Fruit fly (Drosophila melanogaster) whole organism, pupa: Measurements from ENCODE around the gene S.

Experiments
- CG10348 ChIP-seq: fragments of 200-800 bp; sonication (Bioruptor generic); IDR thresholded peaks from 2 replicates; pipeline ENCODE4 v1.3.6; 2022; ENCODE audit warnings: missing biosample characterization, missing genetic modification characterization
- CG12605 ChIP-seq: fragments of 200-800 bp; sonication (Bioruptor generic); IDR thresholded peaks from 2 replicates; pipeline ENCODE4 v1.3.6; 2022; ENCODE audit warnings: missing biosample characterization, missing genetic modification characterization
- CG13204 ChIP-seq: fragments of 200-800 bp; sonication (Bioruptor generic); optimal IDR thresholded peaks from 2 replicates; lab custom pipeline; 2018; ENCODE audit warnings: missing biosample characterization, mild to moderate bottlenecking, missing genetic modification characterization, moderate library complexity
- CG14655 ChIP-seq: fragments of 200-800 bp; sonication (Bioruptor generic); optimal IDR thresholded peaks from 3 replicates; lab custom pipeline; 2017; ENCODE audit warnings: mild to moderate bottlenecking, missing biosample characterization, missing genetic modification reagents, missing genetic modification characterization
- CG15710 ChIP-seq: fragments of 200-800 bp; sonication (Bioruptor generic); optimal IDR thresholded peaks from 2 replicates; lab custom pipeline; 2018; ENCODE audit warnings: missing biosample characterization, mild to moderate bottlenecking, missing genetic modification characterization, moderate library complexity
- CG17806 ChIP-seq: fragments of 200-800 bp; sonication (Bioruptor generic); optimal IDR thresholded peaks from 2 replicates; lab custom pipeline; 2018; ENCODE audit warnings: missing biosample characterization, mild to moderate bottlenecking, missing genetic modification characterization, moderate library complexity
- CG32121 ChIP-seq: fragments of 200-800 bp; sonication (Bioruptor generic); IDR thresholded peaks from 2 replicates; pipeline ENCODE4 v1.3.6; 2022; ENCODE audit warnings: missing biosample characterization, missing genetic modification characterization
- CG34367 ChIP-seq: fragments of 200-800 bp; sonication (Bioruptor generic); optimal IDR thresholded peaks from 2 replicates; lab custom pipeline; 2018; ENCODE audit warnings: missing biosample characterization, mild to moderate bottlenecking, missing genetic modification characterization
- CG4496 ChIP-seq: fragments of 200-800 bp; sonication (Bioruptor generic); IDR thresholded peaks from 3 replicates; pipeline ENCODE4 v1.3.6; 2022; ENCODE audit warnings: missing biosample characterization, missing genetic modification characterization
- CG8159 ChIP-seq: fragments of 200-800 bp; sonication (Bioruptor generic); optimal IDR thresholded peaks from 3 replicates; lab custom pipeline; 2018; ENCODE audit warnings: missing biosample characterization, mild to moderate bottlenecking, missing genetic modification characterization, moderate library complexity
- CG8301 ChIP-seq: fragments of 200-800 bp; sonication (Bioruptor generic); optimal IDR thresholded peaks from 2 replicates; lab custom pipeline; 2018; ENCODE audit warnings: missing biosample characterization, mild to moderate bottlenecking, missing genetic modification characterization
- CG9948 ChIP-seq: fragments of 200-800 bp; sonication (Bioruptor generic); optimal IDR thresholded peaks from 2 replicates; lab custom pipeline; 2018; ENCODE audit warnings: missing biosample characterization, mild to moderate bottlenecking, missing genetic modification characterization, moderate library complexity
- D1 ChIP-seq: fragments of 200-800 bp; sonication (Bioruptor generic); optimal IDR thresholded peaks from 2 replicates; lab custom pipeline; 2018; ENCODE audit warnings: missing biosample characterization, mild to moderate bottlenecking, missing genetic modification characterization, moderate library complexity
- EcR ChIP-seq: fragments of 200-800 bp; sonication (Bioruptor generic); optimal IDR thresholded peaks from 3 replicates; lab custom pipeline; 2019; ENCODE audit warnings: missing biosample characterization, missing genetic modification characterization, mild to moderate bottlenecking, moderate library complexity, missing genetic modification reagents
- Ets98B ChIP-seq: fragments of 200-800 bp; sonication (Bioruptor generic); IDR thresholded peaks from 2 replicates; pipeline ENCODE4 v1.3.6; 2022; ENCODE audit warnings: missing biosample characterization, missing genetic modification characterization
- Pif1A ChIP-seq: fragments of 200-800 bp; sonication (Bioruptor generic); optimal IDR thresholded peaks from 3 replicates; lab custom pipeline; 2016; ENCODE audit warnings: missing biosample characterization, missing genetic modification characterization
- Pif1B ChIP-seq: fragments of 200-800 bp; sonication (Bioruptor generic); optimal IDR thresholded peaks from 3 replicates; lab custom pipeline; 2016; ENCODE audit warnings: missing biosample characterization, missing genetic modification characterization
- Snoo ChIP-seq: fragments of 200-800 bp; sonication (Bioruptor generic); optimal IDR thresholded peaks from 3 replicates; lab custom pipeline; 2017; ENCODE audit warnings: missing biosample characterization, mild to moderate bottlenecking, missing genetic modification characterization, inconsistent platforms
- fd96Ca ChIP-seq: fragments of 200-800 bp; sonication (Bioruptor generic); IDR thresholded peaks from 3 replicates; pipeline ENCODE4 v1.3.6; 2022; ENCODE audit warnings: missing biosample characterization, missing genetic modification characterization
- gl ChIP-seq: fragments of 200-800 bp; sonication (Bioruptor generic); optimal IDR thresholded peaks from 2 replicates; lab custom pipeline; 2018; ENCODE audit warnings: missing biosample characterization, mild to moderate bottlenecking, missing genetic modification characterization
- rn ChIP-seq: fragments of 200-800 bp; sonication (Bioruptor generic); IDR thresholded peaks from 2 replicates; pipeline ENCODE4 v1.3.6; 2022; ENCODE audit warnings: missing biosample characterization, missing genetic modification characterization

Gene S

dm6 chr2L:1064544-1064943, 13.1 kb downstream of the S start:
- TF ChIP-seq CG9948 (tag; lab: Kevin White, UChicago): no peak
- TF ChIP-seq CG17806 (tag; lab: Kevin White, UChicago): no peak
- TF ChIP-seq CG12605 (GFP tag; lab: Robert Waterston, UW): no peak
- TF ChIP-seq CG8301 (tag; lab: Kevin White, UChicago): no peak
- TF ChIP-seq gl (tag; lab: Kevin White, UChicago): no peak
- no peak for TF ChIP-seq EcR (GFP tag; lab: Kevin White, UChicago)
- no peak for TF ChIP-seq rn (GFP tag; lab: Robert Waterston, UW)
- TF ChIP-seq D1 (tag; lab: Kevin White, UChicago): no peak
- no peak for TF ChIP-seq Snoo (tag; lab: Kevin White, UChicago)
- no peak for TF ChIP-seq Pif1A
- no peak for TF ChIP-seq CG4496 (GFP tag; lab: Robert Waterston, UW)
- no peak for TF ChIP-seq Pif1B (GFP tag; lab: Kevin White, UChicago)
- TF ChIP-seq CG34367 (tag; lab: Kevin White, UChicago): no peak

dm6 chr2L:1063695-1064094, 13.9 kb downstream of the S start:
- TF ChIP-seq CG12605 (GFP tag; lab: Robert Waterston, UW): no peak

- TF ChIP-seq CG34367 (tag; lab: Kevin White, UChicago) (peak; percentile 66), CG13204 (GFP tag; lab: Kevin White, UChicago) (peak; percentile 43), CG9948 (tag; lab: Kevin White, UChicago) (peak; percentile 68), rn (GFP tag; lab: Robert Waterston, UW) (no peak), CG8159 (tag; lab: Kevin White, UChicago) (peak; percentile 85), Pif1A (peak; percentile 66), D1 (tag; lab: Kevin White, UChicago) (peak; percentile 44), CG8301 (tag; lab: Kevin White, UChicago) (peak; percentile 57), CG15710 (tag; lab: Kevin White, UChicago) (peak; percentile 76), CG32121 (GFP tag; lab: Robert Waterston, UW) (peak; percentile 10; the same call in 1 of the 2 replicates), CG14655 (GFP tag; lab: Kevin White, UChicago) (peak; percentile 69), EcR (GFP tag; lab: Kevin White, UChicago) (peak; percentile 1), fd96Ca (no peak; the same call in 2 of the 3 replicates), CG17806 (tag; lab: Kevin White, UChicago) (peak; percentile 63), Snoo (tag; lab: Kevin White, UChicago) (peak; percentile 68), CG10348 (GFP tag; lab: Robert Waterston, UW) (no peak), gl (tag; lab: Kevin White, UChicago) (peak; percentile 51), Pif1B (GFP tag; lab: Kevin White, UChicago) (peak; percentile 47), CG4496 (GFP tag; lab: Robert Waterston, UW) (peak; percentile 9; the same call in 1 of the 3 replicates), CG12605 (GFP tag; lab: Robert Waterston, UW) (0 out of 2 replicates have a peak, but pooled peaks have one; percentile 14), Ets98B (GFP tag; lab: Robert Waterston, UW) (no peak)
These were observed 14.9 kb downstream of the S start for dm6 chr2L:1062473-1063363.

dm6 chr2L:1057513-1057912, 20.1 kb downstream of the S start:
- no peak for TF ChIP-seq Snoo (tag; lab: Kevin White, UChicago)
- TF ChIP-seq CG32121 (GFP tag; lab: Robert Waterston, UW): no peak
- no peak for TF ChIP-seq CG15710 (tag; lab: Kevin White, UChicago)
- TF ChIP-seq CG17806 (tag; lab: Kevin White, UChicago): no peak
- TF ChIP-seq fd96Ca: no peak
- TF ChIP-seq CG9948 (tag; lab: Kevin White, UChicago): no peak
- no peak for TF ChIP-seq Pif1B (GFP tag; lab: Kevin White, UChicago)
- no peak for TF ChIP-seq gl (tag; lab: Kevin White, UChicago)
- TF ChIP-seq D1 (tag; lab: Kevin White, UChicago): no peak
- no peak for TF ChIP-seq CG10348 (GFP tag; lab: Robert Waterston, UW)
- TF ChIP-seq CG13204 (GFP tag; lab: Kevin White, UChicago): no peak
- TF ChIP-seq CG4496 (GFP tag; lab: Robert Waterston, UW): no peak
- no peak for TF ChIP-seq CG34367 (tag; lab: Kevin White, UChicago)
- TF ChIP-seq CG14655 (GFP tag; lab: Kevin White, UChicago): no peak
- no peak for TF ChIP-seq CG8301 (tag; lab: Kevin White, UChicago)
- no peak for TF ChIP-seq EcR (GFP tag; lab: Kevin White, UChicago)
- TF ChIP-seq CG8159 (tag; lab: Kevin White, UChicago): no peak
- TF ChIP-seq Pif1A: no peak

dm6 chr2L:1056631-1057030, 21.0 kb downstream of the S start:
- no peak for TF ChIP-seq CG17806 (tag; lab: Kevin White, UChicago)
- no peak for TF ChIP-seq Snoo (tag; lab: Kevin White, UChicago)
- TF ChIP-seq Pif1B (GFP tag; lab: Kevin White, UChicago): no peak
- TF ChIP-seq CG8301 (tag; lab: Kevin White, UChicago): no peak
- no peak for TF ChIP-seq CG34367 (tag; lab: Kevin White, UChicago)
- no peak for TF ChIP-seq CG4496 (GFP tag; lab: Robert Waterston, UW)
- no peak for TF ChIP-seq rn (GFP tag; lab: Robert Waterston, UW)
- no peak for TF ChIP-seq CG9948 (tag; lab: Kevin White, UChicago)
- no peak for TF ChIP-seq EcR (GFP tag; lab: Kevin White, UChicago)
